Fruit fly (Drosophila melanogaster) whole organism, embryonic: ENCODE measurements around the gene asun.

Source experiments
- Adf1 ChIP-seq: fragments of 200-800 bp; sonication (Bioruptor generic); IDR thresholded peaks from 2 replicates; pipeline ENCODE4 v1.3.6; 2022; ENCODE audit warnings: missing biosample characterization, missing genetic modification characterization
- Atf3 ChIP-seq: fragments of 200-800 bp; sonication (Bioruptor generic); optimal IDR thresholded peaks from 3 replicates; lab custom pipeline; 2016; ENCODE audit warnings: missing biosample characterization, missing genetic modification characterization
- BEAF-32 ChIP-seq: fragments of 200-800 bp; sonication (Bioruptor generic); optimal IDR thresholded peaks from 3 replicates; lab custom pipeline; 2017; ENCODE audit warnings: missing biosample characterization, missing genetic modification characterization, mild to moderate bottlenecking, moderate library complexity, missing genetic modification reagents
- Blimp-1 ChIP-seq: fragments of 200-800 bp; sonication (Bioruptor generic); optimal IDR thresholded peaks from 3 replicates; lab custom pipeline; 2018; ENCODE audit warnings: missing biosample characterization, missing genetic modification characterization, mild to moderate bottlenecking, moderate library complexity, missing genetic modification reagents
- C15 ChIP-seq: fragments of 200-800 bp; sonication (Bioruptor generic); IDR thresholded peaks from 3 replicates; pipeline ENCODE4 v1.3.6; 2022; ENCODE audit warnings: missing biosample characterization, missing genetic modification characterization
- CG10979 ChIP-seq: fragments of 200-800 bp; sonication (Bioruptor generic); optimal IDR thresholded peaks from 2 replicates; lab custom pipeline; 2018; ENCODE audit warnings: missing biosample characterization, mild to moderate bottlenecking, missing genetic modification characterization, moderate library complexity
- CG12104 ChIP-seq: fragments of 200-800 bp; sonication (Bioruptor generic); optimal IDR thresholded peaks from 3 replicates; lab custom pipeline; 2016; ENCODE audit warnings: missing biosample characterization, missing genetic modification characterization
- CG12219 ChIP-seq: fragments of 200-800 bp; sonication (Bioruptor generic); optimal IDR thresholded peaks from 3 replicates; lab custom pipeline; 2018; ENCODE audit warnings: missing biosample characterization, mild to moderate bottlenecking, missing genetic modification characterization
- CG12942 ChIP-seq: fragments of 200-800 bp; sonication (Bioruptor generic); optimal IDR thresholded peaks from 3 replicates; lab custom pipeline; 2016; ENCODE audit warnings: missing biosample characterization, missing genetic modification characterization
- CG13894 ChIP-seq: fragments of 200-800 bp; sonication (Bioruptor generic); optimal IDR thresholded peaks from 3 replicates; lab custom pipeline; 2018; ENCODE audit warnings: missing biosample characterization, mild to moderate bottlenecking, missing genetic modification characterization, moderate library complexity
- CG16779 ChIP-seq: fragments of 200-800 bp; sonication (Bioruptor generic); IDR thresholded peaks from 2 replicates; pipeline ENCODE4 v1.3.6; 2022; ENCODE audit warnings: missing biosample characterization, missing genetic modification characterization
- CG3065 ChIP-seq: fragments of 200-800 bp; sonication (Bioruptor generic); optimal IDR thresholded peaks from 2 replicates; lab custom pipeline; 2016; ENCODE audit warnings: missing biosample characterization, missing genetic modification characterization
- CG3163 ChIP-seq: fragments of 200-800 bp; sonication (Bioruptor generic); optimal IDR thresholded peaks from 3 replicates; lab custom pipeline; 2016; ENCODE audit warnings: missing biosample characterization, missing genetic modification characterization
- CG3281 ChIP-seq: fragments of 200-800 bp; sonication (Bioruptor generic); optimal IDR thresholded peaks from 3 replicates; lab custom pipeline; 2017; ENCODE audit warnings: missing biosample characterization, mild to moderate bottlenecking, missing genetic modification characterization
- CG4424 ChIP-seq: fragments of 200-800 bp; sonication (Bioruptor generic); optimal IDR thresholded peaks from 3 replicates; lab custom pipeline; 2016; ENCODE audit warnings: missing biosample characterization, missing genetic modification characterization
- CG6791 ChIP-seq: fragments of 200-800 bp; sonication (Bioruptor generic); IDR thresholded peaks from 3 replicates; pipeline ENCODE4 v1.3.6; 2022; ENCODE audit warnings: missing biosample characterization, missing genetic modification characterization; ENCODE audit not compliant: partially characterized antibody
- CG7271 ChIP-seq: fragments of 200-800 bp; sonication (Bioruptor generic); optimal IDR thresholded peaks from 2 replicates; lab custom pipeline; 2018; ENCODE audit warnings: missing biosample characterization, mild to moderate bottlenecking, missing genetic modification characterization, moderate library complexity
- CG7357 ChIP-seq: fragments of 200-800 bp; sonication (Bioruptor generic); IDR thresholded peaks from 3 replicates; pipeline ENCODE4 v1.3.6; 2022; ENCODE audit warnings: missing biosample characterization, missing genetic modification characterization
- CTCF ChIP-seq: fragments of 200-800 bp; sonication (Bioruptor generic); optimal IDR thresholded peaks from 2 replicates; lab custom pipeline; 2017; ENCODE audit warnings: missing biosample characterization, mild to moderate bottlenecking, missing genetic modification characterization, moderate library complexity
- Chrac-16 ChIP-seq: fragments of 200-800 bp; sonication (Bioruptor generic); optimal IDR thresholded peaks from 3 replicates; lab custom pipeline; 2016; ENCODE audit warnings: missing biosample characterization, missing genetic modification characterization
- Doc3 ChIP-seq: fragments of 200-800 bp; sonication (Bioruptor generic); IDR thresholded peaks from 3 replicates; pipeline ENCODE4 v1.3.6; 2022; ENCODE audit warnings: missing biosample characterization, missing genetic modification characterization; ENCODE audit not compliant: partially characterized antibody
- E2f1 ChIP-seq: fragments of 200-800 bp; sonication (Bioruptor generic); IDR thresholded peaks from 2 replicates; pipeline ENCODE4 v1.3.6; 2022; ENCODE audit warnings: missing biosample characterization, missing genetic modification characterization
- Eip74EF ChIP-seq, 2 experiments: fragments of 200-800 bp in 1 of 2; fragments of >200 bp in 1 of 2; sonication (Bioruptor generic) in 1 of 2; optimal IDR thresholded peaks; 2 replicates each; lab custom pipeline; 2017 to 2019; ENCODE audit warnings: missing biosample characterization in 2 of 2, missing genetic modification characterization in 2 of 2, mild to moderate bottlenecking in 1 of 2, moderate library complexity in 1 of 2
- Ets97D ChIP-seq: fragments of 200-800 bp; sonication (Bioruptor generic); optimal IDR thresholded peaks from 3 replicates; lab custom pipeline; 2016; ENCODE audit warnings: missing biosample characterization, missing genetic modification characterization
- Fer1 ChIP-seq: fragments of 200-800 bp; sonication (Bioruptor generic); optimal IDR thresholded peaks from 2 replicates; lab custom pipeline; 2017; ENCODE audit warnings: missing biosample characterization, mild to moderate bottlenecking, missing genetic modification characterization
- Gug ChIP-seq: fragments of 200-800 bp; sonication (Bioruptor generic); IDR thresholded peaks from 4 replicates; pipeline ENCODE4 v1.3.6; 2022; ENCODE audit warnings: missing biosample characterization, missing genetic modification characterization
- Hey ChIP-seq: fragments of 200-800 bp; sonication (Bioruptor generic); optimal IDR thresholded peaks from 3 replicates; lab custom pipeline; 2018; ENCODE audit warnings: missing biosample characterization, mild to moderate bottlenecking, missing genetic modification characterization
- Lpt ChIP-seq: fragments of >200 bp; optimal IDR thresholded peaks from 2 replicates; lab custom pipeline; 2018; ENCODE audit warnings: missing biosample characterization, missing genetic modification characterization
- Mad ChIP-seq: fragments of 200-800 bp; sonication (Bioruptor generic); optimal IDR thresholded peaks from 2 replicates; lab custom pipeline; 2016; ENCODE audit warnings: missing biosample characterization, missing genetic modification characterization
- Optix ChIP-seq: fragments of 200-800 bp; sonication (Bioruptor generic); IDR thresholded peaks from 3 replicates; pipeline ENCODE4 v1.3.6; 2022; ENCODE audit warnings: missing biosample characterization, missing genetic modification characterization
- Spps ChIP-seq: fragments of 200-800 bp; sonication (Bioruptor generic); optimal IDR thresholded peaks from 2 replicates; lab custom pipeline; 2018; ENCODE audit warnings: missing biosample characterization, mild to moderate bottlenecking, missing genetic modification characterization
- chinmo ChIP-seq: fragments of 200-800 bp; sonication (Bioruptor generic); IDR thresholded peaks from 4 replicates; pipeline ENCODE4 v1.3.6; 2022; ENCODE audit warnings: missing biosample characterization, missing genetic modification characterization; ENCODE audit not compliant: partially characterized antibody
- ci ChIP-seq: fragments of 200-800 bp; sonication (Bioruptor generic); IDR thresholded peaks from 3 replicates; pipeline ENCODE4 v1.3.6; 2022; ENCODE audit warnings: missing biosample characterization, missing genetic modification characterization
- dmrt99B ChIP-seq: fragments of 200-800 bp; sonication (Bioruptor generic); optimal IDR thresholded peaks from 2 replicates; lab custom pipeline; 2018; ENCODE audit warnings: missing biosample characterization, mild to moderate bottlenecking, missing genetic modification characterization, moderate library complexity
- gem ChIP-seq: fragments of 200-800 bp; sonication (Bioruptor generic); optimal IDR thresholded peaks from 2 replicates; lab custom pipeline; 2019; ENCODE audit warnings: missing biosample characterization, mild to moderate bottlenecking, missing genetic modification characterization, moderate library complexity
- nau ChIP-seq: fragments of 200-800 bp; sonication (Bioruptor generic); optimal IDR thresholded peaks from 3 replicates; lab custom pipeline; 2017; ENCODE audit warnings: missing biosample characterization, mild to moderate bottlenecking, missing genetic modification characterization, missing genetic modification reagents
- pho ChIP-seq: fragments of 200-800 bp; sonication (Bioruptor generic); optimal IDR thresholded peaks from 2 replicates; lab custom pipeline; 2016; ENCODE audit warnings: missing biosample characterization, missing genetic modification characterization
- phol ChIP-seq: fragments of 200-800 bp; sonication (Bioruptor generic); optimal IDR thresholded peaks from 3 replicates; lab custom pipeline; 2018; ENCODE audit warnings: missing biosample characterization, mild to moderate bottlenecking, missing genetic modification characterization, moderate library complexity
- salm ChIP-seq: fragments of 200-800 bp; sonication (Bioruptor generic); optimal IDR thresholded peaks from 2 replicates; lab custom pipeline; 2018; ENCODE audit warnings: missing biosample characterization, mild to moderate bottlenecking, missing genetic modification characterization
- sens ChIP-seq: fragments of 200-800 bp; sonication (Bioruptor generic); peaks from one replicate; lab custom pipeline; 2016; ENCODE audit warnings: missing biosample characterization, missing genetic modification characterization
- so ChIP-seq: fragments of 200-800 bp; sonication (Bioruptor generic); IDR thresholded peaks from 3 replicates; pipeline ENCODE4 v1.3.6; 2022; ENCODE audit warnings: missing biosample characterization, missing genetic modification characterization
- sr ChIP-seq: fragments of 200-800 bp; sonication (Bioruptor generic); IDR thresholded peaks from 3 replicates; pipeline ENCODE4 v1.3.6; 2022; ENCODE audit warnings: missing biosample characterization, missing genetic modification characterization
- sug ChIP-seq: fragments of 200-800 bp; optimal IDR thresholded peaks from 2 replicates; lab custom pipeline; 2019; ENCODE audit warnings: missing biosample characterization, mild to moderate bottlenecking, missing genetic modification characterization, moderate library complexity
- trem ChIP-seq: fragments of 200-800 bp; optimal IDR thresholded peaks from 3 replicates; lab custom pipeline; 2019; ENCODE audit warnings: missing biosample characterization, mild to moderate bottlenecking, missing genetic modification characterization, moderate library complexity
- usp ChIP-seq: fragments of >200 bp; optimal IDR thresholded peaks from 2 replicates; lab custom pipeline; 2017; ENCODE audit warnings: missing biosample characterization, missing genetic modification characterization
- vfl ChIP-seq: fragments of 200-800 bp; sonication (Bioruptor generic); optimal IDR thresholded peaks from 2 replicates; lab custom pipeline; 2016; ENCODE audit warnings: missing biosample characterization, missing genetic modification characterization
- vnd ChIP-seq: fragments of 200-800 bp; sonication (Bioruptor generic); IDR thresholded peaks from 3 replicates; pipeline ENCODE4 v1.3.6; 2022; ENCODE audit warnings: missing biosample characterization, missing genetic modification characterization; ENCODE audit not compliant: partially characterized antibody
- vvl ChIP-seq: fragments of 200-800 bp; sonication (Bioruptor generic); IDR thresholded peaks from 2 replicates; pipeline ENCODE4 v1.3.6; 2022; ENCODE audit warnings: missing biosample characterization, missing genetic modification characterization
- wek ChIP-seq: fragments of 200-800 bp; sonication (Bioruptor generic); optimal IDR thresholded peaks from 3 replicates; lab custom pipeline; 2018; ENCODE audit warnings: missing biosample characterization, mild to moderate bottlenecking, missing genetic modification characterization, moderate library complexity
- zfh1 ChIP-seq: fragments of 200-800 bp; sonication (Bioruptor generic); IDR thresholded peaks from 3 replicates; pipeline ENCODE4 v1.3.6; 2022; ENCODE audit warnings: missing biosample characterization, missing genetic modification characterization

asun gene

DNA sequence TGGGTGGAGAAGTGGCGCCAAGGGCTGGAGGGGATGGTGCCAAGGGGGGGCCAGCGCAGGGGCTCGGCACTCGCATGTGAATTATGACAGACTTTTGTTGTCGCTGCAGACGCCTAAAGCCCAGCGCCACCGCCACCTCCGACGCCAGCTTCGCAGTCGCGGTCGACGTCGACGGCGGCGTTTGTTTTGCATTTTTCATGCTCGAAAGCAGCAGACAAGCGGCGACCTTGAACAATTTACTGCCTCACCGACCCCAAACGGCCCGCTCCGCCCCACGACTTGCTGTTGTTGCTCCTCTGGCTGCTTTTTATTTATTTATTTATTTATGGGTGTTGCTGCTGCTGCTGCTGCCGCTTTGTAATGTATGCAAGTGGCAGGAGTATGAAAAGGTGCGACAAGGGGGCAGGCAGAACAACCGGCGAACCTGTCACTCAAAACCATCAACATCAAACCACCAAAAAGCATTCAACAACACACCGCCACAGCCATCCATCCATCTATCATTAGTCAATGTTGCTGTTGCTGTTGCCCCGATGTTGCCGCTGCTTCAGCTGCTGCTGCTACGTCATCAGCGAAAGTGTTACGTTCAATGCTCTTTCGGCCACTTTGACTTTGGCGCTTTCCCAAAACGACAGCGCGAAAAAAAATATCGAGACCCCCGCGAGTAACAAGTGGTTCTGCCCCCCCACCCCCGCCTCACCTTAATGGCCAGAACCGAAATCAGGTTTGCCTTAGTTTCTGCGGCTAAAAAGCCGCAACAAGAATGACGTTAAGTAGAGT, 45.6 kb upstream of the asun start:
- TF ChIP-seq Adf1 (GFP tag; lab: Robert Waterston, UW), result peak; percentile 91
- TF ChIP-seq CG7271, result no peak
- no peak for TF ChIP-seq phol
- TF ChIP-seq CG3065, result no peak
- peak; percentile 58 for TF ChIP-seq Blimp-1 (GFP tag; lab: Kevin White, UChicago)
- 0 out of 2 replicates have a peak, but pooled peaks have one; percentile 11 for TF ChIP-seq vvl (GFP tag; lab: Robert Waterston, UW)
- TF ChIP-seq so (GFP tag; lab: Robert Waterston, UW), result no peak
- no peak for TF ChIP-seq CG6791 (GFP tag; lab: Robert Waterston, UW)
- TF ChIP-seq Atf3 (GFP tag; lab: Kevin White, UChicago), result no peak
- no peak for TF ChIP-seq sug (tag; lab: Kevin White, UChicago)
- 0 out of 3 replicates have a peak, but pooled peaks have one; percentile 19 for TF ChIP-seq ci (GFP tag; lab: Robert Waterston, UW)
- peak; percentile 17 for TF ChIP-seq sens (GFP tag; lab: Kevin White, UChicago)
- TF ChIP-seq vfl (GFP tag; lab: Kevin White, UChicago), result no peak
- no peak for TF ChIP-seq Eip74EF (GFP tag; optimal IDR thresholded peaks at IDR 0.05; lab: Kevin White, UChicago)
- no peak for TF ChIP-seq Ets97D (GFP tag; lab: Kevin White, UChicago)
- peak; percentile 57 for TF ChIP-seq nau (GFP tag; lab: Kevin White, UChicago)
- no peak for TF ChIP-seq C15
- TF ChIP-seq gem (tag; lab: Kevin White, UChicago), result no peak
- TF ChIP-seq Doc3, result 0 out of 3 replicates have a peak, but pooled peaks have one; percentile 30
- TF ChIP-seq CG4424, result no peak
- TF ChIP-seq sr, result no peak
- no peak for TF ChIP-seq vnd
- TF ChIP-seq CG12219 (GFP tag; lab: Kevin White, UChicago), result no peak
- TF ChIP-seq CG13894 (tag; lab: Kevin White, UChicago), result no peak
- TF ChIP-seq zfh1 (GFP tag; lab: Robert Waterston, UW), result 0 out of 3 replicates have a peak, but pooled peaks have one; percentile 18
- no peak for TF ChIP-seq Optix (GFP tag; lab: Robert Waterston, UW)
- TF ChIP-seq trem (tag; lab: Kevin White, UChicago), result no peak
- TF ChIP-seq CG3281 (GFP tag; lab: Kevin White, UChicago), result no peak
- TF ChIP-seq E2f1 (GFP tag; lab: Robert Waterston, UW), result no peak
- TF ChIP-seq CTCF (GFP tag; lab: Kevin White, UChicago), result peak; percentile 9
- no peak for TF ChIP-seq CG12942 (GFP tag; lab: Kevin White, UChicago)
- no peak for TF ChIP-seq Lpt (GFP tag; lab: Kevin White, UChicago)
- no peak for TF ChIP-seq pho
- TF ChIP-seq Chrac-16 (GFP tag; lab: Kevin White, UChicago), result no peak
- no peak for TF ChIP-seq CG3163 (GFP tag; lab: Kevin White, UChicago)
- TF ChIP-seq Hey (tag; lab: Kevin White, UChicago), result no peak
- no peak for TF ChIP-seq Fer1 (GFP tag; lab: Kevin White, UChicago)
- no peak for TF ChIP-seq Gug
- TF ChIP-seq CG16779, result 0 out of 2 replicates have a peak, but pooled peaks have one; percentile 11
- 0 out of 4 replicates have a peak, but pooled peaks have one; percentile 31 for TF ChIP-seq chinmo (GFP tag; lab: Robert Waterston, UW)
- no peak for TF ChIP-seq CG12104 (GFP tag; lab: Kevin White, UChicago)
- peak; percentile 5 for TF ChIP-seq dmrt99B (tag; lab: Kevin White, UChicago)
- no peak for TF ChIP-seq usp (GFP tag; lab: Kevin White, UChicago)
- no peak for TF ChIP-seq salm
- no peak for TF ChIP-seq Mad (GFP tag; lab: Kevin White, UChicago)
- no peak for TF ChIP-seq CG10979 (tag; lab: Kevin White, UChicago)
- no peak for TF ChIP-seq Spps (tag; lab: Kevin White, UChicago)
- no peak for TF ChIP-seq BEAF-32 (GFP tag; lab: Kevin White, UChicago)
- no peak for TF ChIP-seq CG7357 (GFP tag; lab: Robert Waterston, UW)
- no peak for TF ChIP-seq wek (GFP tag; lab: Kevin White, UChicago)
